Fruit fly (Drosophila melanogaster) S2 (cell line): ENCODE measurements around the gene Or85e.

ENCODE experiments used
- CG8478 ChIP-seq: fragments of >200 bp; optimal IDR thresholded peaks from 2 replicates; lab custom pipeline; 2018
- CTCF ChIP-seq, 2 experiments: fragments of >200 bp; optimal IDR thresholded peaks; 2 replicates each; lab custom pipeline; 2018

The Or85e gene

dm6 chr3R:8635778-8636177, at the start of gene Or85e:
Gene Or85e, minus strand, starts transcription at chr3R:8635878.
- TF ChIP-seq CG8478 (lab: Kevin White, UChicago) (no peak), CTCF (optimal IDR thresholded peaks at IDR 0.05; lab: Kevin White, UChicago) (no peak)

- TF ChIP-seq CG8478 (lab: Kevin White, UChicago) (no peak), CTCF (optimal IDR thresholded peaks at IDR 0.05; lab: Kevin White, UChicago) (no peak)
These were observed 48.9 kb upstream of the Or85e start, which contains the start of gene CG44227 for dm6 chr3R:8684328-8685177. Gene CG44227, minus strand, starts transcription at chr3R:8685176.

- TF ChIP-seq CTCF (optimal IDR thresholded peaks at IDR 0.05; lab: Kevin White, UChicago) (no peak), CG8478 (lab: Kevin White, UChicago) (no peak)
These were observed 47.6 kb upstream of the Or85e start for dm6 chr3R:8683280-8683679.

dm6 chr3R:8680611-8681010, 44.9 kb upstream of the Or85e start:
- TF ChIP-seq CTCF (optimal IDR thresholded peaks at IDR 0.05; lab: Kevin White, UChicago) (no peak), CG8478 (lab: Kevin White, UChicago) (no peak)

dm6 chr3R:8679934-8680333, 44.3 kb upstream of the Or85e start, which contains the start of gene CG33325:
Gene CG33325, minus strand, starts transcription at chr3R:8680034.
- TF ChIP-seq CTCF (optimal IDR thresholded peaks at IDR 0.05; lab: Kevin White, UChicago) (no peak), CG8478 (lab: Kevin White, UChicago) (no peak)

- TF ChIP-seq CG8478 (lab: Kevin White, UChicago) (no peak), CTCF (optimal IDR thresholded peaks at IDR 0.05; lab: Kevin White, UChicago) (no peak)
These were observed 40.9 kb upstream of the Or85e start, which contains the start of the genes Unc50, CG11755 and CG8043 for dm6 chr3R:8676560-8677000. Gene Unc50, minus strand, starts transcription at chr3R:8676613. Gene CG11755, plus strand, starts transcription at chr3R:8676915. Gene CG8043, plus strand, starts transcription at chr3R:8676915.

dm6 chr3R:8673803-8674234, 38.1 kb upstream of the Or85e start, which contains the start of gene mRpL19:
Gene mRpL19, plus strand, starts transcription at chr3R:8674109.
- TF ChIP-seq CG8478 (lab: Kevin White, UChicago) (no peak), CTCF (optimal IDR thresholded peaks at IDR 0.05; lab: Kevin White, UChicago) (no peak)

- TF ChIP-seq CG8478 (lab: Kevin White, UChicago), result no peak
- TF ChIP-seq CTCF (optimal IDR thresholded peaks at IDR 0.05; lab: Kevin White, UChicago), result no peak
These were observed 35.1 kb upstream of the Or85e start, which contains the start of gene p for dm6 chr3R:8670529-8671491. Gene p, minus strand, starts transcription at chr3R:8670684.

dm6 chr3R:8669900-8670528, 34.3 kb upstream of the Or85e start:
- TF ChIP-seq CG8478 (lab: Kevin White, UChicago) (no peak), CTCF (optimal IDR thresholded peaks at IDR 0.05; lab: Kevin White, UChicago) (no peak)

- no peak for TF ChIP-seq CG8478 (lab: Kevin White, UChicago)
These were observed 33.5 kb upstream of the Or85e start for dm6 chr3R:8669029-8669707.

- TF ChIP-seq CTCF (optimal IDR thresholded peaks at IDR 0.05; lab: Kevin White, UChicago) (no peak), CG8478 (lab: Kevin White, UChicago) (no peak)
These were observed 32.6 kb upstream of the Or85e start for dm6 chr3R:8668024-8668856.

dm6 chr3R:8667568-8667967, 31.9 kb upstream of the Or85e start, which contains the start of gene CG8036:
Gene CG8036, plus strand, starts transcription at chr3R:8667868.
- TF ChIP-seq CTCF (optimal IDR thresholded peaks at IDR 0.05; lab: Kevin White, UChicago) (no peak), CG8478 (lab: Kevin White, UChicago) (no peak)
